Worm (Caenorhabditis elegans) whole organism, mixed stage, embryonic: Measurements from ENCODE around the gene hpk-1.

Experiments
- pha-4 ChIP-seq: fragments of 150-350 bp; optimal IDR thresholded peaks from 2 replicates; lab custom pipeline; 2018; ENCODE audit warnings: missing biosample characterization, missing genetic modification reagents, missing genetic modification characterization
- sptf-1 ChIP-seq: sonication (generic microtip); optimal IDR thresholded peaks from 2 replicates; lab custom pipeline; 2017; ENCODE audit warnings: mild to moderate bottlenecking, missing genetic modification characterization, moderate library complexity, missing compliant biosample characterization
- unc-120 ChIP-seq: sonication (generic microtip); optimal IDR thresholded peaks from 2 replicates; lab custom pipeline; 2017; ENCODE audit warnings: missing genetic modification characterization, missing compliant biosample characterization; ENCODE audit not compliant: poor library complexity, severe bottlenecking
- unc-62 ChIP-seq: fragments of 150-350 bp; optimal IDR thresholded peaks from 2 replicates; lab custom pipeline; 2014; ENCODE audit warnings: missing biosample characterization, missing genetic modification reagents, missing genetic modification characterization

ce11 chrX:4216894-4217293 lies at the start of gene hpk-1, which contains the start of gene F20B6.10:
- TF ChIP-seq unc-62 (GFP tag; lab: Kevin White, UChicago) (no peak), unc-120 (tag; lab: Kevin White, UChicago) (no peak), pha-4 (tag; lab: Kevin White, UChicago) (no peak), sptf-1 (no peak)
